Worm (Caenorhabditis elegans) whole organism, L1 larva: ENCODE data around the gene Y59E9AL.36.

ENCODE experiments used
- C04F5.9 ChIP-seq: sonication (generic microtip); optimal IDR thresholded peaks from 2 replicates; lab custom pipeline; 2016; ENCODE audit warnings: missing genetic modification characterization, missing compliant biosample characterization
- C16A3.4 ChIP-seq: fragments of 150-350 bp; optimal IDR thresholded peaks from 2 replicates; lab custom pipeline; 2014; ENCODE audit warnings: missing biosample characterization, missing genetic modification characterization
- C34B4.2 ChIP-seq: sonication (generic microtip); optimal IDR thresholded peaks from 2 replicates; lab custom pipeline; 2017; ENCODE audit warnings: mild to moderate bottlenecking, missing genetic modification characterization, missing compliant biosample characterization
- F16B12.6 ChIP-seq: fragments of 150-350 bp; optimal IDR thresholded peaks from 2 replicates; lab custom pipeline; 2014; ENCODE audit warnings: missing biosample characterization, missing genetic modification characterization
- aha-1 ChIP-seq: fragments of 150-350 bp; optimal IDR thresholded peaks from 2 replicates; lab custom pipeline; 2014; ENCODE audit warnings: missing biosample characterization, missing genetic modification characterization
- alr-1 ChIP-seq: fragments of 200-800 bp; sonication (Bioruptor generic); optimal IDR thresholded peaks from 2 replicates; lab custom pipeline; 2018; ENCODE audit warnings: borderline replicate concordance, mild to moderate bottlenecking, missing genetic modification characterization, missing compliant biosample characterization
- ama-1 ChIP-seq: fragments of 150-350 bp; optimal IDR thresholded peaks from 2 replicates; lab custom pipeline; 2014
- blmp-1 ChIP-seq: fragments of 150-350 bp; optimal IDR thresholded peaks from 2 replicates; lab custom pipeline; 2014; ENCODE audit warnings: missing biosample characterization, missing genetic modification characterization
- ceh-8 ChIP-seq: fragments of 200-800 bp; sonication (Bioruptor generic); optimal IDR thresholded peaks from 2 replicates; lab custom pipeline; 2018; ENCODE audit warnings: mild to moderate bottlenecking, missing genetic modification characterization, moderate library complexity, missing compliant biosample characterization
- ces-1 ChIP-seq: fragments of 150-350 bp; optimal IDR thresholded peaks from 2 replicates; lab custom pipeline; 2014; ENCODE audit warnings: missing biosample characterization, missing genetic modification reagents, missing genetic modification characterization
- dsc-1 ChIP-seq: sonication (generic microtip); optimal IDR thresholded peaks from 2 replicates; lab custom pipeline; 2016; ENCODE audit warnings: mild to moderate bottlenecking, missing genetic modification characterization, missing compliant biosample characterization
- efl-1 ChIP-seq, 4 experiments: fragments of 150-350 bp; optimal IDR thresholded peaks in 3 of 4; peaks in 1 of 4; 1 replicate in 1 of 4; 2 replicates in 3 of 4; lab custom pipeline; 2014; ENCODE audit warnings: missing biosample characterization in 2 of 4, missing genetic modification characterization in 2 of 4, missing genetic modification reagents in 2 of 4
- efl-3 ChIP-seq: fragments of 200-800 bp; sonication (Bioruptor generic); optimal IDR thresholded peaks from 2 replicates; lab custom pipeline; 2018; ENCODE audit warnings: mild to moderate bottlenecking, missing genetic modification characterization, missing compliant biosample characterization
- egl-13 ChIP-seq: sonication (generic microtip); optimal IDR thresholded peaks from 2 replicates; lab custom pipeline; 2016; ENCODE audit warnings: missing genotype, missing genetic modification reagents, missing genetic modification characterization, missing compliant biosample characterization
- egl-27 ChIP-seq, 2 experiments: fragments of 150-350 bp in 1 of 2; sonication (generic microtip); optimal IDR thresholded peaks; 3 replicates each; lab custom pipeline; 2017 to 2018; ENCODE audit warnings: missing biosample characterization in 2 of 2, missing genetic modification characterization in 2 of 2, missing genetic modification reagents in 2 of 2
- elt-3 ChIP-seq, 6 experiments: fragments of 150-350 bp in 1 of 6; sonication (generic microtip); optimal IDR thresholded peaks; 2 replicates each; lab custom pipeline; 2017 to 2018; ENCODE audit warnings: missing biosample characterization in 6 of 6, missing genetic modification characterization in 6 of 6, inconsistent platforms in 1 of 6
- fkh-8 ChIP-seq: sonication (generic microtip); optimal IDR thresholded peaks from 2 replicates; lab custom pipeline; 2016; ENCODE audit warnings: mild to moderate bottlenecking, missing genetic modification characterization, missing compliant biosample characterization
- fos-1 ChIP-seq: fragments of 150-350 bp; optimal IDR thresholded peaks from 2 replicates; lab custom pipeline; 2014; ENCODE audit warnings: missing biosample characterization, missing genetic modification characterization
- hlh-17 ChIP-seq: fragments of 200-800 bp; sonication (Bioruptor generic); optimal IDR thresholded peaks from 2 replicates; lab custom pipeline; 2018; ENCODE audit warnings: missing genetic modification characterization, mild to moderate bottlenecking, missing compliant biosample characterization, moderate library complexity, borderline replicate concordance
- hpl-2 ChIP-seq: fragments of 150-350 bp; optimal IDR thresholded peaks from 2 replicates; lab custom pipeline; 2014; ENCODE audit warnings: missing biosample characterization, missing genetic modification reagents, missing genetic modification characterization
- irx-1 ChIP-seq: sonication (generic microtip); optimal IDR thresholded peaks from 2 replicates; lab custom pipeline; 2016; ENCODE audit warnings: missing genetic modification characterization, missing compliant biosample characterization
- isw-1 ChIP-seq: fragments of 200-800 bp; sonication (Bioruptor generic); IDR thresholded peaks from 2 replicates; pipeline ENCODE4 v1.3.6; 2022; ENCODE audit warnings: missing genetic modification characterization, missing compliant biosample characterization
- lin-14 ChIP-seq: fragments of 200-800 bp; sonication (Bioruptor generic); optimal IDR thresholded peaks from 2 replicates; lab custom pipeline; 2018; ENCODE audit warnings: mild to moderate bottlenecking, missing genetic modification characterization, moderate library complexity, missing compliant biosample characterization
- lin-35 ChIP-seq, 2 experiments: fragments of 150-350 bp; optimal IDR thresholded peaks; 2 replicates each; lab custom pipeline; 2014; ENCODE audit warnings: missing biosample characterization in 2 of 2, missing genetic modification characterization in 2 of 2, missing genetic modification reagents in 2 of 2
- lin-39 ChIP-seq: fragments of 150-350 bp; optimal IDR thresholded peaks from 2 replicates; lab custom pipeline; 2014; ENCODE audit warnings: missing biosample characterization, missing genetic modification reagents, missing genetic modification characterization
- lsy-2 ChIP-seq, 2 experiments: fragments of 150-350 bp; optimal IDR thresholded peaks; 2 replicates each; lab custom pipeline; 2014; ENCODE audit warnings: missing biosample characterization in 2 of 2, missing genetic modification characterization in 2 of 2
- mab-9 ChIP-seq: fragments of 200-800 bp; sonication (Bioruptor generic); IDR thresholded peaks from 2 replicates; pipeline ENCODE4 v1.3.6; 2022; ENCODE audit warnings: missing genetic modification reagents, missing genetic modification characterization, missing compliant biosample characterization
- mef-2 ChIP-seq: fragments of 150-350 bp; optimal IDR thresholded peaks from 2 replicates; lab custom pipeline; 2014; ENCODE audit warnings: missing biosample characterization, missing genetic modification characterization
- mep-1 ChIP-seq: fragments of 150-350 bp; optimal IDR thresholded peaks from 2 replicates; lab custom pipeline; 2014; ENCODE audit warnings: missing biosample characterization, missing genetic modification characterization
- nhr-11 ChIP-seq: fragments of 150-350 bp; optimal IDR thresholded peaks from 2 replicates; lab custom pipeline; 2014; ENCODE audit warnings: missing biosample characterization, missing genetic modification characterization
- nhr-12 ChIP-seq: sonication (generic microtip); optimal IDR thresholded peaks from 2 replicates; lab custom pipeline; 2017; ENCODE audit warnings: missing biosample characterization, missing genetic modification characterization
- nhr-20 ChIP-seq: sonication (generic microtip); optimal IDR thresholded peaks from 2 replicates; lab custom pipeline; 2016; ENCODE audit warnings: mild to moderate bottlenecking, missing genetic modification characterization, missing compliant biosample characterization
- nhr-47 ChIP-seq: sonication (generic microtip); optimal IDR thresholded peaks from 2 replicates; lab custom pipeline; 2016; ENCODE audit warnings: mild to moderate bottlenecking, missing genetic modification characterization, moderate library complexity, missing compliant biosample characterization
- nhr-71 ChIP-seq: sonication (generic microtip); optimal IDR thresholded peaks from 2 replicates; lab custom pipeline; 2016; ENCODE audit warnings: mild to moderate bottlenecking, missing genetic modification characterization, moderate library complexity, missing compliant biosample characterization
- nhr-77 ChIP-seq: fragments of 150-350 bp; optimal IDR thresholded peaks from 2 replicates; lab custom pipeline; 2014; ENCODE audit warnings: missing biosample characterization, missing genetic modification characterization
- nhr-84 ChIP-seq: sonication (generic microtip); optimal IDR thresholded peaks from 2 replicates; lab custom pipeline; 2017; ENCODE audit warnings: missing biosample characterization, missing genetic modification characterization
- nhr-90 ChIP-seq: sonication (generic microtip); optimal IDR thresholded peaks from 2 replicates; lab custom pipeline; 2016; ENCODE audit warnings: mild to moderate bottlenecking, missing genetic modification characterization, missing compliant biosample characterization; ENCODE audit not compliant: poor library complexity
- pax-3 ChIP-seq: fragments of 200-800 bp; sonication (Bioruptor generic); optimal IDR thresholded peaks from 2 replicates; lab custom pipeline; 2018; ENCODE audit warnings: mild to moderate bottlenecking, missing genetic modification characterization, moderate library complexity, missing compliant biosample characterization
- rnt-1 ChIP-seq: sonication (generic microtip); optimal IDR thresholded peaks from 2 replicates; lab custom pipeline; 2016; ENCODE audit warnings: mild to moderate bottlenecking, missing genetic modification characterization, moderate library complexity, missing compliant biosample characterization
- skn-1 ChIP-seq: fragments of 150-350 bp; optimal IDR thresholded peaks from 2 replicates; lab custom pipeline; 2014; ENCODE audit warnings: missing biosample characterization, missing genetic modification characterization
- snpc-4 ChIP-seq: fragments of 150-350 bp; optimal IDR thresholded peaks from 2 replicates; lab custom pipeline; 2014; ENCODE audit warnings: missing biosample characterization, missing genetic modification characterization
- snu-23 ChIP-seq: sonication (generic microtip); optimal IDR thresholded peaks from 2 replicates; lab custom pipeline; 2016; ENCODE audit warnings: missing genetic modification characterization, missing compliant biosample characterization
- sox-4 ChIP-seq: sonication (generic microtip); optimal IDR thresholded peaks from 2 replicates; lab custom pipeline; 2016; ENCODE audit warnings: missing genetic modification characterization, missing compliant biosample characterization
- sptf-1 ChIP-seq: fragments of 150-350 bp; optimal IDR thresholded peaks from 2 replicates; lab custom pipeline; 2014; ENCODE audit warnings: missing biosample characterization, missing genetic modification characterization
- swsn-7 ChIP-seq: sonication (generic microtip); optimal IDR thresholded peaks from 2 replicates; lab custom pipeline; 2016; ENCODE audit warnings: missing genetic modification characterization, missing compliant biosample characterization
- tbx-2 ChIP-seq: sonication (generic microtip); optimal IDR thresholded peaks from 2 replicates; lab custom pipeline; 2016; ENCODE audit warnings: missing genetic modification characterization, missing compliant biosample characterization
- unc-30 ChIP-seq: sonication (generic microtip); optimal IDR thresholded peaks from 2 replicates; lab custom pipeline; 2017; ENCODE audit warnings: missing biosample characterization, missing genetic modification characterization
- vab-15 ChIP-seq: sonication (generic microtip); optimal IDR thresholded peaks from 2 replicates; lab custom pipeline; 2017; ENCODE audit warnings: missing genotype, mild to moderate bottlenecking, missing genetic modification characterization, missing compliant biosample characterization
- xbp-1 ChIP-seq: sonication (generic microtip); optimal IDR thresholded peaks from 2 replicates; lab custom pipeline; 2016; ENCODE audit warnings: missing genetic modification characterization, missing compliant biosample characterization
- zag-1 ChIP-seq: fragments of 150-350 bp; optimal IDR thresholded peaks from 2 replicates; lab custom pipeline; 2014; ENCODE audit warnings: missing biosample characterization, missing genetic modification characterization
- zip-4 ChIP-seq: fragments of 200-800 bp; sonication (Bioruptor generic); optimal IDR thresholded peaks from 2 replicates; lab custom pipeline; 2018; ENCODE audit warnings: mild to moderate bottlenecking, missing genetic modification characterization, moderate library complexity, missing compliant biosample characterization
- ztf-11 ChIP-seq, 2 experiments: sonication (generic microtip); optimal IDR thresholded peaks; 2 replicates each; lab custom pipeline; 2016 to 2017; ENCODE audit warnings: missing genetic modification characterization in 2 of 2, missing biosample characterization in 1 of 2, missing compliant biosample characterization in 1 of 2
- ztf-4 ChIP-seq: fragments of 150-350 bp; optimal IDR thresholded peaks from 2 replicates; lab custom pipeline; 2014; ENCODE audit warnings: missing biosample characterization, missing genetic modification characterization

Y59E9AL.36 gene

DNA sequence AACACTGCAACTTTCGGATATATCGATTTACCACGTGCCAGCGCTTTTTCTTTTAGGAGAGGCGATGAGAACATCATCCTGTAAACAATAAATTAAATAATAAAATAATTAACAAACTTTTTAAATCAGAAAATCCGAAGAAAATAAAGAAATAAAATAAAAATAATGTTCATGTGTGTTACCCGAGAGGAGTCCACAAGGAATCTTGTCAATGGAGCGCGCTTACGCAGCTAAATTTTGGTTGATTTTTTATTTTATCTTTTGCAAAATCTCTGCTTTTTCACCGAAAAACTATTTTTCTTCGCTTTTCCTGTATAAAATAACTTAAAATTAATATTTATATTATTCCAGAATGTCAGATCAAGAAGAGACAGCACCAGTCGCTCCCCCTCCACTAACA is 49.1 kb downstream of the Y59E9AL.36 start, which contains the start of the genes C24D10.6 and C24D10.4 (continued):
- no peak for TF ChIP-seq nhr-84 (tag; lab: Kevin White, UChicago)
- TF ChIP-seq nhr-47 (tag; lab: Kevin White, UChicago), result peak; percentile 62
- peak; percentile 32 for TF ChIP-seq F16B12.6 (tag; lab: Kevin White, UChicago)
- TF ChIP-seq mep-1, result peak; percentile 70
- no peak for TF ChIP-seq aha-1 (tag; lab: Kevin White, UChicago)
- TF ChIP-seq zag-1, result no peak
- no peak for TF ChIP-seq ama-1 (lab: Kevin White, UChicago)
- TF ChIP-seq C04F5.9 (tag; lab: Kevin White, UChicago), result peak; percentile 15
- peak; percentile 39 for TF ChIP-seq C16A3.4
- TF ChIP-seq fos-1 (tag; lab: Kevin White, UChicago), result no peak
- TF ChIP-seq dsc-1 (tag; lab: Kevin White, UChicago), result peak; percentile 29
- no peak for TF ChIP-seq blmp-1 (tag; lab: Kevin White, UChicago)
- peak; percentile 64 for TF ChIP-seq nhr-71 (tag; lab: Kevin White, UChicago)
- peak; percentile 17 for TF ChIP-seq snpc-4
- no peak for TF ChIP-seq nhr-12 (tag; lab: Kevin White, UChicago)
- TF ChIP-seq nhr-11, result no peak
- no peak for TF ChIP-seq ztf-4 (tag; lab: Kevin White, UChicago)
- TF ChIP-seq zip-4 (GFP tag; lab: Kevin White, UChicago), result no peak
- TF ChIP-seq elt-3 (tag; optimal IDR thresholded peaks at IDR 0.05; lab: Kevin White, UChicago), result peak in 1 of 6 experiments; percentile 35
- peak; percentile 63 for TF ChIP-seq irx-1 (tag; lab: Kevin White, UChicago)
- peak; percentile 77 for TF ChIP-seq skn-1 (tag; lab: Kevin White, UChicago)
- TF ChIP-seq hlh-17, result no peak
- TF ChIP-seq mab-9, result no peak
- no peak for TF ChIP-seq efl-3 (GFP tag; lab: Kevin White, UChicago)
- no peak for TF ChIP-seq ces-1 (GFP tag; lab: Kevin White, UChicago)
- TF ChIP-seq egl-27 (tag; optimal IDR thresholded peaks at IDR 0.05; lab: Kevin White, UChicago), result no peak
- no peak for TF ChIP-seq hpl-2 (GFP tag; lab: Kevin White, UChicago)
- TF ChIP-seq swsn-7, result peak; percentile 60
- TF ChIP-seq snu-23 (GFP tag; lab: Kevin White, UChicago), result peak; percentile 66
- peak; percentile 32 for TF ChIP-seq nhr-90 (tag; lab: Kevin White, UChicago)
- peak; percentile 62 to 69 for TF ChIP-seq lin-35 (GFP tag; optimal IDR thresholded peaks at IDR 0.05; lab: Kevin White, UChicago)
- no peak for TF ChIP-seq sptf-1
- peak; percentile 32; the same call in 1 of the 2 replicates for TF ChIP-seq isw-1 (GFP tag; lab: Robert Waterston, UW)
- TF ChIP-seq nhr-20 (tag; lab: Kevin White, UChicago), result peak; percentile 61
- TF ChIP-seq lin-39 (tag; lab: Kevin White, UChicago), result peak; percentile 39
- TF ChIP-seq sox-4 (tag; lab: Kevin White, UChicago), result no peak
- no peak for TF ChIP-seq alr-1 (tag; lab: Kevin White, UChicago)
- TF ChIP-seq xbp-1, result peak; percentile 63
- no peak for TF ChIP-seq ztf-11 (tag; optimal IDR thresholded peaks at IDR 0.05; lab: Kevin White, UChicago)
- TF ChIP-seq lin-14 (GFP tag; lab: Kevin White, UChicago), result peak; percentile 76
- TF ChIP-seq rnt-1 (tag; lab: Kevin White, UChicago), result peak; percentile 64
- peak; percentile 69 to 77 for TF ChIP-seq lsy-2 (tag; optimal IDR thresholded peaks at IDR 0.05; lab: Kevin White, UChicago)
- TF ChIP-seq pax-3, result no peak
- peak; percentile 28 for TF ChIP-seq egl-13 (tag; lab: Kevin White, UChicago)
- TF ChIP-seq unc-30 (tag; lab: Kevin White, UChicago), result no peak
- no peak for TF ChIP-seq C34B4.2 (tag; lab: Kevin White, UChicago)
- TF ChIP-seq efl-1 (optimal IDR thresholded peaks at IDR 0.05; lab: Kevin White, UChicago), result peak; percentile 53 to 70
- peak; percentile 66 to 95 for TF ChIP-seq efl-1 (GFP tag; optimal IDR thresholded peaks at IDR 0.05 in 1 of 2; lab: Kevin White, UChicago)
- no peak for TF ChIP-seq fkh-8 (tag; lab: Kevin White, UChicago)
- TF ChIP-seq nhr-77, result no peak
- TF ChIP-seq tbx-2 (tag; lab: Kevin White, UChicago), result peak; percentile 49
- no peak for TF ChIP-seq vab-15 (tag; lab: Kevin White, UChicago)
- TF ChIP-seq ceh-8 (GFP tag; lab: Kevin White, UChicago), result peak; percentile 9
- TF ChIP-seq mef-2 (tag; lab: Kevin White, UChicago), result no peak
